Worm (Caenorhabditis elegans): ENCODE measurements around the gene C25E10.8.
A peak's percentile ranks its signal among the peaks of the same experiment; 100 is the strongest.

Gene C25E10.8

ce11 chrV:9084252-9084651 is 30.4 kb upstream of the C25E10.8 start:
- TF ChIP-seq dmd-6 (GFP tag; IDR thresholded peaks at IDR 0.05) (0 out of 2 replicates have a peak, but pooled peaks have one; percentile 30), lin-38 (GFP tag; IDR thresholded peaks at IDR 0.05) (no peak), nhr-28 (tag; optimal IDR thresholded peaks at IDR 0.05) (peak; percentile 48), mdl-1 (tag; optimal IDR thresholded peaks at IDR 0.05) (peak in 1 of 2 experiments; percentile 24)

ce11 chrV:9082350-9082749 is 28.5 kb upstream of the C25E10.8 start:
- TF ChIP-seq unc-62 (GFP tag; optimal IDR thresholded peaks at IDR 0.05 in 1 of 2) (peak in 1 of 2 experiments; percentile 95), unc-62 (tag; optimal IDR thresholded peaks at IDR 0.05) (no peak), zfp-3 (GFP tag; conservative IDR thresholded peaks at IDR 0.05) (no peak), F10B5.3 (tag; optimal IDR thresholded peaks at IDR 0.05) (no peak), hlh-11 (tag; optimal IDR thresholded peaks at IDR 0.05) (peak; percentile 9), nhr-28 (tag; optimal IDR thresholded peaks at IDR 0.05) (peak; percentile 37), madf-9 (GFP tag; conservative IDR thresholded peaks at IDR 0.05) (no peak), D1046.2 (GFP tag; IDR thresholded peaks at IDR 0.05) (no peak), ceh-28 (tag; optimal IDR thresholded peaks at IDR 0.05) (no peak), Y48G9A.11 (GFP tag; IDR thresholded peaks at IDR 0.05) (no peak), ces-1 (GFP tag; optimal IDR thresholded peaks at IDR 0.05) (no peak), pqm-1 (tag; optimal IDR thresholded peaks at IDR 0.05) (no peak)

ce11 chrV:9081410-9081809 is 27.5 kb upstream of the C25E10.8 start:
- TF ChIP-seq snpc-4 (tag; optimal IDR thresholded peaks at IDR 0.05) (no peak), sdz-12 (GFP tag; optimal IDR thresholded peaks at IDR 0.05) (no peak), hlh-11 (tag; optimal IDR thresholded peaks at IDR 0.05) (peak; percentile 57), nhr-77 (tag; optimal IDR thresholded peaks at IDR 0.05) (peak; percentile 4), nhr-102 (tag; optimal IDR thresholded peaks at IDR 0.05) (no peak), fos-1 (tag; optimal IDR thresholded peaks at IDR 0.05) (no peak), Y105C5A.15 (GFP tag; IDR thresholded peaks at IDR 0.05) (no peak), ces-1 (GFP tag; optimal IDR thresholded peaks at IDR 0.05) (no peak), zfp-3 (GFP tag; conservative IDR thresholded peaks at IDR 0.05) (no peak), aly-2 (tag; optimal IDR thresholded peaks at IDR 0.05) (no peak), ctbp-1 (GFP tag; IDR thresholded peaks at IDR 0.05) (no peak), hlh-30 (tag; optimal IDR thresholded peaks at IDR 0.05; ENCODE audit: insufficient read depth) (peak; percentile 29), ztf-7 (tag; optimal IDR thresholded peaks at IDR 0.05) (no peak), ZK337.2 (GFP tag; IDR thresholded peaks at IDR 0.05) (no peak), F37D6.2 (tag; optimal IDR thresholded peaks at IDR 0.05) (no peak), daf-16 (GFP tag; optimal IDR thresholded peaks at IDR 0.05) (no peak), daf-16 (tag; optimal IDR thresholded peaks at IDR 0.05) (peak; percentile 71), pqm-1 (tag; optimal IDR thresholded peaks at IDR 0.05) (peak; percentile 44), aha-1 (tag) (peak; percentile 65), dve-1 (tag; optimal IDR thresholded peaks at IDR 0.05; ENCODE audit: insufficient read depth) (peak; percentile 70), egl-43 (GFP tag; IDR thresholded peaks at IDR 0.05) (no peak), lin-13 (GFP tag; optimal IDR thresholded peaks at IDR 0.05) (no peak), hif-1 (tag; optimal IDR thresholded peaks at IDR 0.05) (peak in 1 of 2 experiments; percentile 16), vab-7 (GFP tag; IDR thresholded peaks at IDR 0.05) (no peak), lsy-2 (tag; optimal IDR thresholded peaks at IDR 0.05) (no peak), daf-12 (tag; optimal IDR thresholded peaks at IDR 0.05) (no peak), set-16 (GFP tag; IDR thresholded peaks at IDR 0.05) (no peak), Y48G9A.11 (GFP tag; IDR thresholded peaks at IDR 0.05) (no peak), D1046.2 (GFP tag; IDR thresholded peaks at IDR 0.05) (no peak), nhr-28 (tag; optimal IDR thresholded peaks at IDR 0.05) (peak; percentile 38), F49E8.2 (tag; optimal IDR thresholded peaks at IDR 0.05; ENCODE audit: borderline replicate concordance) (no peak), F26F4.8 (GFP tag; conservative IDR thresholded peaks at IDR 0.05) (no peak), zfp-2 (tag; optimal IDR thresholded peaks at IDR 0.05) (no peak), ztf-11 (tag; optimal IDR thresholded peaks at IDR 0.05) (no peak), ceh-32 (tag; optimal IDR thresholded peaks at IDR 0.05; ENCODE audit: poor library complexity) (no peak), dmd-6 (GFP tag; IDR thresholded peaks at IDR 0.05) (no peak; the same call in 1 of the 2 replicates), attf-4 (tag; optimal IDR thresholded peaks at IDR 0.05) (no peak), pha-4 (GFP tag; IDR thresholded peaks at IDR 0.05) (no peak), pha-4 (tag; optimal IDR thresholded peaks at IDR 0.05) (peak; percentile 62), Y75B8A.6 (GFP tag; IDR thresholded peaks at IDR 0.05) (no peak)
